Worm (Caenorhabditis elegans): ENCODE measurements around the gene srh-270.

- TF ChIP-seq zag-1 (tag; optimal IDR thresholded peaks at IDR 0.05): no peak
- TF ChIP-seq fos-1 (tag; optimal IDR thresholded peaks at IDR 0.05): no peak
- no peak for TF ChIP-seq lsy-2 (tag; optimal IDR thresholded peaks at IDR 0.05)
- no peak for TF ChIP-seq egl-27 (tag; optimal IDR thresholded peaks at IDR 0.05)
- no peak for TF ChIP-seq lin-38 (GFP tag; IDR thresholded peaks at IDR 0.05)
- no peak for TF ChIP-seq ceh-82 (tag; optimal IDR thresholded peaks at IDR 0.05)
- TF ChIP-seq nhr-77 (tag; optimal IDR thresholded peaks at IDR 0.05): no peak
- TF ChIP-seq rbr-2 (tag; optimal IDR thresholded peaks at IDR 0.05): no peak
- TF ChIP-seq ama-1 (optimal IDR thresholded peaks at IDR 0.05): no peak
- TF ChIP-seq nhr-28 (tag; optimal IDR thresholded peaks at IDR 0.05): no peak
- no peak for TF ChIP-seq unc-39 (tag; optimal IDR thresholded peaks at IDR 0.05)
- TF ChIP-seq mdl-1 (tag; optimal IDR thresholded peaks at IDR 0.05): no peak
- no peak for TF ChIP-seq fkh-10 (GFP tag; optimal IDR thresholded peaks at IDR 0.05)
These were observed 23.0 kb upstream of the srh-270 start, which contains the start of gene sre-24 for ce11 chrV:2884411-2884810.
